Worm (Caenorhabditis elegans): ENCODE data around the gene F59G1.4.
"Not testable (repeated sequence)": the region's sequence is repeated elsewhere in the genome, so short reads cannot be mapped to it uniquely, and the experiment has no call there.

The F59G1.4 gene

DNA sequence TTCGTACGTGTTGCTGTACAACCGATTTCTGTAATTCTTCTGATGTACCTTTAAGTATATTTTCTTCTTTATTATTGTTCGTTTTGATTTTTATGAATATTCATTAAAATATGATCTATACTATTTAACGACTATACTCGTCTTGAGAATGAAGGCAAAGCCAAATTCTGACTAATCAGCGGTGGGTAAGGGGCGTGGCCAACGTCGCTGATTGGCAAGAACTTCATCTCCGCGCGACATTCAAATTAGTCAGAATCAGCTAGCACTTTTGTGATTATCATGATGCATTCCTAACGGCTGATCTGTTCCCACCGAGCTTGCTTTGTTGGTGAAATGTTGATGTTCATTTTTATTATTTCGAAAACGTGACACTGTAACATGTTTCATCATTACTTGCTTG, 29.1 kb upstream of the F59G1.4 start:
- TF ChIP-seq jun-1 (tag; optimal IDR thresholded peaks at IDR 0.05) (no peak), ZK546.5 (tag; optimal IDR thresholded peaks at IDR 0.05) (no peak), ceh-28 (tag; optimal IDR thresholded peaks at IDR 0.05) (no peak), nfya-1 (tag; optimal IDR thresholded peaks at IDR 0.05; ENCODE audit: insufficient read depth) (peak; percentile 89)

DNA sequence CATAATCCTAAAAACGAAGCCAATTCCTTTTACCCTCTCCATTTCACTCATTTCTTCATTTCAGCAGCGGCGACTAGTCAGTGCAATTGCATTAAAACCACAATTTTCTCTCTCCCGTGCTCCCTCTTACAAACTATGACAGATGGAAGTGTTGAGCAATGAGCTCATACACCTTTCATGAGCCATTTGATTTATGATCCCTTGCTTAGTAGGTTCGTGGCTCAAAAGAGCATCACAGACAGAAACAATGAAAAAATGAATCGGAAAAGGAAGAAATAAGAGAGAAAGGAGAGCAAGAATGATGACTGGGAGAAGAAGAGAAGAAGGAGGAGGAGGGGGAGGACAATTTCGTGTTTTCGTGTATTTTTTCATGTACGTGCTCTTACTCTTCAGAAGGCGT, 24.5 kb upstream of the F59G1.4 start:
- peak; percentile 74 for TF ChIP-seq lin-39 (tag; optimal IDR thresholded peaks at IDR 0.05)
- peak; percentile 13 for TF ChIP-seq nfya-1 (tag; optimal IDR thresholded peaks at IDR 0.05; ENCODE audit: insufficient read depth)
- TF ChIP-seq ZK546.5 (tag; optimal IDR thresholded peaks at IDR 0.05) = no peak
- TF ChIP-seq egl-5 (tag; optimal IDR thresholded peaks at IDR 0.05) = peak; percentile 47

DNA sequence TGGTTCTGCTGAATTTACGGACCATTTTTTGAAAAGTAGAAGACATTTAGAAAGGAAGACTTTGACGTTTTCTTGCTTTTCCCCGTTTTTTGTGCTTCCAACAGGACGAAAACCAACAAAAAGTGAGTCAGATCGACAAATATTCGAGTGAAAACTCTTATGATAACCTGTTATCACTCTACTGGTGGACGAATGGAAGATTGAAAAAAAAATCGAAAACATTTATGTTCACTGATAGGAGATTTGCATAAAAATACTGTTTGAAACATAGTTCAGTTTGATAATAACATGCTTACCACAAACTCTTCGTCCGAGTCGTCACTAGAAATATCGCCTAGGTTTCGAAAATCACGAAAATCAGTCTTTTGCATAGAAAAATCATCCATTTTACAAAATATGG, 23.6 kb upstream of the F59G1.4 start:
- peak; percentile 75 for TF ChIP-seq elt-2 (tag; optimal IDR thresholded peaks at IDR 0.05)
- no peak for TF ChIP-seq egl-5 (tag; optimal IDR thresholded peaks at IDR 0.05)

DNA sequence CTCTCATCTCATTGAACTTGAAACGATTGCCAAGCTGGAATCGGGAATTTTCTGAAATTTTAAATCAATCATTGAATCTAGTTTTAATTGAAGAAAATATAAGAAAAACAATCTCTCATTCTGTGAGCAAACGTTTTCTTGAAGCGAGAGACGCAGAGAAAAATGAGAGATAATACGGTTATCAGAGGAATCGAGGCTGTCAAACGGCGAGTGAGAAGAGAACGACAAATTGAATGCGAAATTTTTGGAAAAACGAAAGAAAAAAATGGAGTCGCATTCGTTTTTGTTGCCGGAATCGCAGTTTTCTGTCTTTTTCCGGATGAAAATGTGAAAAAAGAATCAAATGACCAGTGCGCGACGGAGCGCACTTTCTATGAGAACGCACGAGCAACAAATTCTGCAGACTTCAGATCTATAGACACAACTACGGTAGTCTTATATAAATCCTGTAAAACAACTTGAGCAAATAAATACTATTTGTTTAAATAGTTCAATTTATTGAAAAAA, 22.4 kb upstream of the F59G1.4 start, which contains the start of gene tex-2:
Gene tex-2 (minus strand): TSS at position 51 of the 507 bp plus-strand sequence.
- peak; percentile 34 for TF ChIP-seq pqm-1 (tag; optimal IDR thresholded peaks at IDR 0.05)
- peak; percentile 35 for TF ChIP-seq pha-4 (tag; optimal IDR thresholded peaks at IDR 0.05)
- peak; percentile 46 for TF ChIP-seq lin-39 (tag; optimal IDR thresholded peaks at IDR 0.05)
- TF ChIP-seq nhr-28 (tag; optimal IDR thresholded peaks at IDR 0.05) = no peak
- TF ChIP-seq nhr-43 (tag; optimal IDR thresholded peaks at IDR 0.05; ENCODE audit: poor library complexity, severe bottlenecking) = no peak
- no peak for TF ChIP-seq ZK546.5 (tag; optimal IDR thresholded peaks at IDR 0.05)
- TF ChIP-seq lin-15B (tag; optimal IDR thresholded peaks at IDR 0.05) = peak; percentile 47
- TF ChIP-seq ama-1 (optimal IDR thresholded peaks at IDR 0.05) = peak; percentile 40
- peak; percentile 93 for TF ChIP-seq elt-2 (tag; optimal IDR thresholded peaks at IDR 0.05)
- peak; percentile 28 for TF ChIP-seq nfya-1 (tag; optimal IDR thresholded peaks at IDR 0.05; ENCODE audit: insufficient read depth)
- TF ChIP-seq egl-27 (tag; optimal IDR thresholded peaks at IDR 0.05) = no peak
- no peak for TF ChIP-seq tbx-2 (tag; optimal IDR thresholded peaks at IDR 0.05)

DNA sequence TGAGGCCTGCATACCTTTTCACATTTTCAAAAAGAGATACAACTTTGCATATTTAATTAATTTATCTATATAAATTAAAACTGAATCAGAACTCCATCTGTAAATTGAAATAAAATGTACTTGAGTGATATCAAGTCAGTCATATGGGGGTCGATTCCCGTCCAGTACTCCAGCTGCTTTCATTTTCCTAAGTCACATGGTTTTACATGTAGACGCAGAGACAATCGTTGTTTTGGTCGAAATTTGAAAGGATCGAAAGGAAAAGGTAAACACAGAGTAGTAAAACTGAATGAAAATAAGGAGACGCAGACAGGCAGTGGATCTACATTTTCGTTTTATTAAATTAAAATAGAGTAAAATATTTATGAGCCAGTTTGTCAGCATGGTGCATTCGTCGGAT, 21.8 kb upstream of the F59G1.4 start:
- TF ChIP-seq nhr-28 (tag; optimal IDR thresholded peaks at IDR 0.05) = no peak
- TF ChIP-seq nhr-23 (tag; optimal IDR thresholded peaks at IDR 0.05) = peak; percentile 34
- TF ChIP-seq pha-4 (tag; optimal IDR thresholded peaks at IDR 0.05) = peak; percentile 88

DNA sequence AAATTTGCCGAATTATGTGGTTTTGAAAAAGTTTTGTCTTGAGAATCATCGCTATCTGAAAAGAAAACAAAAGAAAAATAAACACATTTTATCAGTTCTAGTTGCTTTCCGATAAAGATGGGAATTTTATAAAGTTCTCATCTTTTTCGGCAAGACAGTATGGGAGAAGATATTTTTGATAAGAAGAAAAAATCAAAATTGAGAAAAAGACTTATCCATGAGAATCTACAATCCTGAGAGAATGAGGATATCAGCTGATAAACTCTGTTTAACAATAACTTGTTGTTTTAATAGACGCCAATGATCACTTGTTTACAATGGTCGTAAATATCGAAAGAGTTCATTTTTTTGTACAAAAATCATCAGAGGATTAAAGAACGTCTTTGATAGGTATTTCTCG, 19.9 kb upstream of the F59G1.4 start, which contains the start of gene F55C12.6:
Gene F55C12.6 (minus strand): TSS at position 101 of the 400 bp plus-strand sequence.
- no peak for TF ChIP-seq eor-1 (tag; optimal IDR thresholded peaks at IDR 0.05)
- TF ChIP-seq nhr-25 (tag; optimal IDR thresholded peaks at IDR 0.05) = no peak
- no peak for TF ChIP-seq skn-1 (tag; optimal IDR thresholded peaks at IDR 0.05)
- no peak for TF ChIP-seq lsy-12 (tag; optimal IDR thresholded peaks at IDR 0.05)
- no peak for TF ChIP-seq mml-1 (tag; optimal IDR thresholded peaks at IDR 0.05)
- no peak for TF ChIP-seq ceh-82 (tag; optimal IDR thresholded peaks at IDR 0.05)
- no peak for TF ChIP-seq nhr-12 (tag; optimal IDR thresholded peaks at IDR 0.05)

DNA sequence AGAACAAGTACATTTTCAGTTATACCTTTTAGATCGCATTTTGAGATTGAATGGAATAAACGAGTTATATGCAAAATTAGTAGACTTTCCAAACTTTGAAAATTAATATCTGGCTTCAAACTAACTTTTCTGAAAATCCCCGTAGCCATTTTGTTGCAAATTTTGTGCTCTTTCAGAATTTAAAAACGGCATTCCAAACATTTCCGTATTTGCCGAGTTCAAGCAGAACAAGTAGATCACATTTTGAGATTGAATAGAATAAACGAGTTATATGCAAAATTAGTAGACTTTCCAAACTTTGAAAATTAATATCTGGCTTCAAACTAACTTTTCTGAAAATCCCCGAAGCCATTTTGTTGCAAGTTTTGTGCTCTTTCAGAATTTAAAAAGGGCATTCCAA, 19.5 kb upstream of the F59G1.4 start, which contains the start of gene F55C12.2:
Gene F55C12.2 (plus strand): TSS at position 301 of the 400 bp plus-strand sequence.
- not testable (repeated sequence) for TF ChIP-seq egl-27, ceh-16, daf-12 (tag; optimal IDR thresholded peaks at IDR 0.05)

DNA sequence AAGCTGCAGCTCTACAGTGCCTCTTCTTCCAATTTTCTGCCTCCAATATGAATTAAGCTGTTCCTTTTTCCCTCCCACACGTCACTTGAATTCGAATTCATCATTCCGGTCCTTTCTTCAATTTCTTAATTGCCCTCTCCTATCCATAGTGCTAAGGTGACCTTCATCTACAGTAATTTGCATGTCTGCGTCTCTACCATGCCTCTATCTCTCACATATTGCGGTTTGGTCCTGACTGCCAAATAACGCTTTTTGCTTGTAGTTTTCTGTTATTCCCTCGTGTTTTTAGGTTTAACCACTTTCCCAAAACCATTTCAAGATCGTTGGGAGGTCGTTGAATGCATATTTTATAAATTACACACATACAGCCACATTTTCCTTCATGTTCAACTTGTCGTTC, 15.3 kb upstream of the F59G1.4 start:
- no peak for TF ChIP-seq egl-27 (tag; optimal IDR thresholded peaks at IDR 0.05)
- TF ChIP-seq fos-1 (tag; optimal IDR thresholded peaks at IDR 0.05) = no peak
- no peak for TF ChIP-seq aly-2 (tag; optimal IDR thresholded peaks at IDR 0.05)
- TF ChIP-seq sea-2 (GFP tag; optimal IDR thresholded peaks at IDR 0.05) = no peak
- no peak for TF ChIP-seq pha-4 (tag; optimal IDR thresholded peaks at IDR 0.05)
- TF ChIP-seq lsy-12 (tag; optimal IDR thresholded peaks at IDR 0.05) = no peak
- no peak for TF ChIP-seq fkh-10 (GFP tag; optimal IDR thresholded peaks at IDR 0.05)
- TF ChIP-seq skn-1 (tag; optimal IDR thresholded peaks at IDR 0.05) = no peak
- no peak for TF ChIP-seq zag-1 (tag; optimal IDR thresholded peaks at IDR 0.05)
- no peak for TF ChIP-seq egl-5 (tag; optimal IDR thresholded peaks at IDR 0.05)
- TF ChIP-seq nhr-43 (tag; optimal IDR thresholded peaks at IDR 0.05; ENCODE audit: poor library complexity, severe bottlenecking) = no peak
- TF ChIP-seq nhr-23 (tag; optimal IDR thresholded peaks at IDR 0.05) = peak; percentile 19
- TF ChIP-seq nhr-67 (tag; optimal IDR thresholded peaks at IDR 0.05) = no peak
- no peak for TF ChIP-seq tbx-2 (tag; optimal IDR thresholded peaks at IDR 0.05)
- TF ChIP-seq nhr-77 (tag; optimal IDR thresholded peaks at IDR 0.05) = no peak
- no peak for TF ChIP-seq nfya-1 (tag; optimal IDR thresholded peaks at IDR 0.05; ENCODE audit: insufficient read depth)
- TF ChIP-seq nhr-25 (tag; optimal IDR thresholded peaks at IDR 0.05) = peak; percentile 90

Data from whole organism, L3 larva.